Worm (Caenorhabditis elegans) whole organism, early embryonic: ENCODE measurements around the gene set-6.

Experiments used
- ama-1 ChIP-seq: fragments of 150-350 bp; optimal IDR thresholded peaks from 2 replicates; lab custom pipeline; 2014
- hmbx-1 ChIP-seq: sonication (generic microtip); optimal IDR thresholded peaks from 2 replicates; lab custom pipeline; 2016; ENCODE audit warnings: mild to moderate bottlenecking, missing genetic modification characterization, missing compliant biosample characterization
- hnd-1 ChIP-seq: sonication (generic microtip); optimal IDR thresholded peaks from 2 replicates; lab custom pipeline; 2016; ENCODE audit warnings: missing genetic modification characterization, missing compliant biosample characterization
- sea-1 ChIP-seq: fragments of 200-800 bp; sonication (Bioruptor generic); conservative IDR thresholded peaks from 2 replicates; pipeline ENCODE4 v1.3.6; 2022; ENCODE audit warnings: missing genetic modification characterization, missing compliant biosample characterization

ce11 chrX:11924158-11924557, 50.3 kb downstream of the set-6 start, which contains the start of gene F55G7.1:
- TF ChIP-seq hnd-1 (tag; lab: Kevin White, UChicago) (no peak), ama-1 (lab: Kevin White, UChicago) (no peak), hmbx-1 (no peak), sea-1 (GFP tag; lab: Robert Waterston, UW) (no peak)
